Fruit fly (Drosophila melanogaster) whole organism, embryonic: ENCODE results near the gene stumps.

Experiments used
- Aef1 ChIP-seq: fragments of 200-800 bp; sonication (Bioruptor generic); IDR thresholded peaks from 3 replicates; pipeline ENCODE4 v1.3.6; 2022; ENCODE audit warnings: missing biosample characterization, missing genetic modification characterization
- Blimp-1 ChIP-seq: fragments of 200-800 bp; sonication (Bioruptor generic); optimal IDR thresholded peaks from 3 replicates; lab custom pipeline; 2018; ENCODE audit warnings: missing biosample characterization, missing genetic modification characterization, mild to moderate bottlenecking, moderate library complexity, missing genetic modification reagents
- CG12769 ChIP-seq: fragments of 200-800 bp; sonication (Bioruptor generic); optimal IDR thresholded peaks from 2 replicates; lab custom pipeline; 2019; ENCODE audit warnings: missing biosample characterization, mild to moderate bottlenecking, missing genetic modification characterization, moderate library complexity
- CG15073 ChIP-seq: fragments of 200-800 bp; sonication (Bioruptor generic); optimal IDR thresholded peaks from 2 replicates; lab custom pipeline; 2016; ENCODE audit warnings: missing biosample characterization, missing genetic modification characterization
- CG15514 ChIP-seq: fragments of 200-800 bp; sonication (Bioruptor generic); optimal IDR thresholded peaks from 3 replicates; lab custom pipeline; 2017; ENCODE audit warnings: missing biosample characterization, missing genetic modification characterization, mild to moderate bottlenecking, moderate library complexity, missing genetic modification reagents
- CG2678 ChIP-seq: fragments of 200-800 bp; sonication (Bioruptor generic); optimal IDR thresholded peaks from 3 replicates; lab custom pipeline; 2019; ENCODE audit warnings: missing biosample characterization, mild to moderate bottlenecking, missing genetic modification characterization, moderate library complexity
- CG3065 ChIP-seq: fragments of 200-800 bp; sonication (Bioruptor generic); optimal IDR thresholded peaks from 2 replicates; lab custom pipeline; 2016; ENCODE audit warnings: missing biosample characterization, missing genetic modification characterization
- CG32772 ChIP-seq: fragments of 200-800 bp; sonication (Bioruptor generic); IDR thresholded peaks from 2 replicates; pipeline ENCODE4 v1.3.6; 2022; ENCODE audit warnings: missing biosample characterization, missing genetic modification characterization
- CG3281 ChIP-seq: fragments of 200-800 bp; sonication (Bioruptor generic); optimal IDR thresholded peaks from 3 replicates; lab custom pipeline; 2017; ENCODE audit warnings: missing biosample characterization, mild to moderate bottlenecking, missing genetic modification characterization
- CG3726 ChIP-seq: fragments of 200-800 bp; sonication (Bioruptor generic); IDR thresholded peaks from 3 replicates; pipeline ENCODE4, ENCODE4 v1.3.6; 2022; ENCODE audit warnings: missing biosample characterization, missing genetic modification characterization
- CG4404 ChIP-seq: fragments of 200-800 bp; sonication (Bioruptor generic); IDR thresholded peaks from 2 replicates; pipeline ENCODE4 v1.3.6; 2022; ENCODE audit warnings: missing biosample characterization, missing genetic modification characterization
- CG6175 ChIP-seq: fragments of 200-800 bp; sonication (Bioruptor generic); IDR thresholded peaks from 3 replicates; pipeline ENCODE4 v1.3.6; 2022; ENCODE audit warnings: missing biosample characterization, missing genetic modification characterization
- CG7963 ChIP-seq: fragments of 200-800 bp; sonication (Bioruptor generic); IDR thresholded peaks from 3 replicates; pipeline ENCODE4 v1.3.6; 2022; ENCODE audit warnings: missing biosample characterization, missing genetic modification characterization; ENCODE audit not compliant: partially characterized antibody
- GATAe ChIP-seq: fragments of 200-800 bp; sonication (Bioruptor generic); conservative IDR thresholded peaks from 2 replicates; pipeline ENCODE4 v1.3.6; 2022; ENCODE audit warnings: missing biosample characterization, missing genetic modification characterization
- Gsc ChIP-seq: fragments of 200-800 bp; sonication (Bioruptor generic); IDR thresholded peaks from 2 replicates; pipeline ENCODE4 v1.3.6; 2022; ENCODE audit warnings: missing biosample characterization, missing genetic modification characterization
- H2.0 ChIP-seq: fragments of 200-800 bp; sonication (Bioruptor generic); IDR thresholded peaks from 2 replicates; pipeline ENCODE4 v1.3.6; 2022; ENCODE audit warnings: missing biosample characterization, missing genetic modification characterization
- HLHmδ ChIP-seq: fragments of 200-800 bp; sonication (Bioruptor generic); optimal IDR thresholded peaks from 2 replicates; lab custom pipeline; 2018; ENCODE audit warnings: missing biosample characterization, mild to moderate bottlenecking, missing genetic modification characterization, moderate library complexity
- NC2α ChIP-seq: fragments of 200-800 bp; sonication (Bioruptor generic); optimal IDR thresholded peaks from 2 replicates; lab custom pipeline; 2016; ENCODE audit warnings: missing biosample characterization, missing genetic modification characterization
- Oaz ChIP-seq: fragments of 200-800 bp; sonication (Bioruptor generic); IDR thresholded peaks from 2 replicates; pipeline ENCODE4 v1.3.6; 2022; ENCODE audit warnings: missing biosample characterization, missing genetic modification characterization
- Oli ChIP-seq: fragments of 200-800 bp; sonication (Bioruptor generic); optimal IDR thresholded peaks from 2 replicates; lab custom pipeline; 2018; ENCODE audit warnings: missing biosample characterization, mild to moderate bottlenecking, missing genetic modification characterization, moderate library complexity
- ab ChIP-seq: fragments of 200-800 bp; sonication (Bioruptor generic); optimal IDR thresholded peaks from 2 replicates; lab custom pipeline; 2016; ENCODE audit warnings: missing biosample characterization, missing genetic modification characterization
- crc ChIP-seq: fragments of 200-800 bp; sonication (Bioruptor generic); optimal IDR thresholded peaks from 2 replicates; lab custom pipeline; 2016; ENCODE audit warnings: missing biosample characterization, missing genetic modification characterization
- eyg ChIP-seq: fragments of 200-800 bp; sonication (Bioruptor generic); optimal IDR thresholded peaks from 3 replicates; lab custom pipeline; 2016; ENCODE audit warnings: missing biosample characterization, missing genetic modification characterization
- fru ChIP-seq: fragments of >200 bp; optimal IDR thresholded peaks from 2 replicates; lab custom pipeline; 2017
- gsb ChIP-seq: fragments of 200-800 bp; sonication (Bioruptor generic); IDR thresholded peaks from 2 replicates; pipeline ENCODE4 v1.3.6; 2022; ENCODE audit warnings: missing biosample characterization, missing genetic modification characterization
- her ChIP-seq: fragments of 200-800 bp; sonication (Bioruptor generic); optimal IDR thresholded peaks from 2 replicates; lab custom pipeline; 2016; ENCODE audit warnings: missing biosample characterization, missing genetic modification characterization
- kah ChIP-seq: fragments of 200-800 bp; sonication (Bioruptor generic); optimal IDR thresholded peaks from 2 replicates; lab custom pipeline; 2018; ENCODE audit warnings: missing biosample characterization, mild to moderate bottlenecking, missing genetic modification characterization
- mld ChIP-seq: fragments of 200-800 bp; sonication (Bioruptor generic); IDR thresholded peaks from 3 replicates; pipeline ENCODE4 v1.3.6; 2022; ENCODE audit warnings: missing biosample characterization, missing genetic modification characterization; ENCODE audit not compliant: partially characterized antibody
- nerfin-1 ChIP-seq: fragments of 200-800 bp; sonication (Bioruptor generic); optimal IDR thresholded peaks from 3 replicates; lab custom pipeline; 2019; ENCODE audit warnings: missing biosample characterization, mild to moderate bottlenecking, missing genetic modification characterization, moderate library complexity
- nerfin-2 ChIP-seq: fragments of 200-800 bp; sonication (Bioruptor generic); IDR thresholded peaks from 2 replicates; pipeline ENCODE4 v1.3.6; 2022; ENCODE audit warnings: missing biosample characterization, missing genetic modification characterization; ENCODE audit not compliant: partially characterized antibody
- prd ChIP-seq, 3 experiments: fragments of >200 bp in 2 of 3; fragments of 200-800 bp in 1 of 3; sonication (Bioruptor generic) in 1 of 3; optimal IDR thresholded peaks in 2 of 3; IDR thresholded peaks in 1 of 3; 2 replicates in 2 of 3; 3 replicates in 1 of 3; pipeline versions ENCODE4 v1.3.6 to Lab custom; 2017 to 2022; ENCODE audit warnings: missing biosample characterization in 1 of 3, missing genetic modification characterization in 1 of 3
- sc ChIP-seq, 3 experiments: fragments of >200 bp in 2 of 3; fragments of 200-800 bp in 1 of 3; sonication (Bioruptor generic) in 1 of 3; optimal IDR thresholded peaks; 2 replicates in 2 of 3; 3 replicates in 1 of 3; lab custom pipeline; 2017; ENCODE audit warnings: mild to moderate bottlenecking in 1 of 3, missing biosample characterization in 1 of 3, missing genetic modification characterization in 1 of 3, missing genetic modification reagents in 1 of 3
- sd ChIP-seq: fragments of 200-800 bp; sonication (Bioruptor generic); optimal IDR thresholded peaks from 3 replicates; lab custom pipeline; 2018; ENCODE audit warnings: missing biosample characterization, mild to moderate bottlenecking, missing genetic modification characterization, moderate library complexity
- sens ChIP-seq: fragments of 200-800 bp; sonication (Bioruptor generic); peaks from one replicate; lab custom pipeline; 2016; ENCODE audit warnings: missing biosample characterization, missing genetic modification characterization
- slbo ChIP-seq: fragments of 200-800 bp; sonication (Bioruptor generic); IDR thresholded peaks from 2 replicates; pipeline ENCODE4 v1.3.6; 2022; ENCODE audit warnings: missing biosample characterization, missing genetic modification characterization
- so ChIP-seq: fragments of 200-800 bp; sonication (Bioruptor generic); IDR thresholded peaks from 3 replicates; pipeline ENCODE4 v1.3.6; 2022; ENCODE audit warnings: missing biosample characterization, missing genetic modification characterization
- sob ChIP-seq: fragments of 200-800 bp; sonication (Bioruptor generic); IDR thresholded peaks from 2 replicates; pipeline ENCODE4 v1.3.6; 2022; ENCODE audit warnings: missing biosample characterization, missing genetic modification characterization
- ssp ChIP-seq: fragments of 200-800 bp; sonication (Bioruptor generic); IDR thresholded peaks from 2 replicates; pipeline ENCODE4 v1.3.6; 2022; ENCODE audit warnings: missing biosample characterization, missing genetic modification characterization
- stc ChIP-seq: fragments of 200-800 bp; sonication (Bioruptor generic); IDR thresholded peaks from 2 replicates; pipeline ENCODE4 v1.3.6; 2022; ENCODE audit warnings: missing biosample characterization, missing genetic modification characterization
- stwl ChIP-seq: fragments of 200-800 bp; sonication (Bioruptor generic); optimal IDR thresholded peaks from 3 replicates; lab custom pipeline; 2018; ENCODE audit warnings: missing biosample characterization, mild to moderate bottlenecking, missing genetic modification characterization, moderate library complexity
- wdn ChIP-seq: fragments of 200-800 bp; sonication (Bioruptor generic); IDR thresholded peaks from 2 replicates; pipeline ENCODE4 v1.3.6; 2022; ENCODE audit warnings: missing biosample characterization, missing genetic modification characterization
- yki ChIP-seq: fragments of >200 bp; optimal IDR thresholded peaks from 3 replicates; lab custom pipeline; 2018
- z ChIP-seq: fragments of 200-800 bp; sonication (Bioruptor generic); IDR thresholded peaks from 3 replicates; pipeline ENCODE4 v1.3.6; 2022; ENCODE audit warnings: missing biosample characterization, missing genetic modification characterization

Gene stumps

dm6 chr3R:14590753-14591535, 13.9 kb downstream of the stumps start (continued):
- no peak for TF ChIP-seq Oaz (GFP tag; lab: Robert Waterston, UW)
- TF ChIP-seq CG15514 (GFP tag; lab: Kevin White, UChicago): no peak
- TF ChIP-seq z: 0 out of 3 replicates have a peak, but pooled peaks have one; percentile 53
- TF ChIP-seq Aef1 (GFP tag; lab: Robert Waterston, UW): peak; percentile 19; the same call in 1 of the 3 replicates
- TF ChIP-seq CG15073 (GFP tag; lab: Kevin White, UChicago): peak; percentile 48
- peak; percentile 93 for TF ChIP-seq sens
- no peak for TF ChIP-seq prd (optimal IDR thresholded peaks at IDR 0.05; lab: Kevin White, UChicago)
- TF ChIP-seq prd (GFP tag; IDR thresholded peaks at IDR 0.05; lab: Robert Waterston, UW): peak; percentile 90
- peak; percentile 76 for TF ChIP-seq stc
- TF ChIP-seq CG4404: peak; percentile 91
- TF ChIP-seq CG3281 (GFP tag; lab: Kevin White, UChicago): peak; percentile 41
- no peak for TF ChIP-seq slbo
- no peak for TF ChIP-seq CG3065 (GFP tag; lab: Kevin White, UChicago)
- TF ChIP-seq kah (GFP tag; lab: Kevin White, UChicago): peak; percentile 54
- TF ChIP-seq HLHmδ: peak; percentile 54
- TF ChIP-seq gsb (GFP tag; lab: Robert Waterston, UW): no peak
- TF ChIP-seq Oli (tag; lab: Kevin White, UChicago): peak; percentile 90
- peak; percentile 73 for TF ChIP-seq ssp (GFP tag; lab: Robert Waterston, UW)
- no peak for TF ChIP-seq sob (GFP tag; lab: Robert Waterston, UW)
- no peak for TF ChIP-seq GATAe (GFP tag; lab: Robert Waterston, UW)
- peak; percentile 87 for TF ChIP-seq CG2678 (tag; lab: Kevin White, UChicago)
- no peak for TF ChIP-seq CG12769 (tag; lab: Kevin White, UChicago)
- no peak for TF ChIP-seq NC2α (GFP tag; lab: Kevin White, UChicago)
- TF ChIP-seq her (GFP tag; lab: Kevin White, UChicago): no peak
- TF ChIP-seq Gsc: peak; percentile 58
- no peak for TF ChIP-seq CG7963
- peak; percentile 60 for TF ChIP-seq CG32772 (GFP tag; lab: Robert Waterston, UW)
- TF ChIP-seq so (GFP tag; lab: Robert Waterston, UW): peak; percentile 77; the same call in 2 of the 3 replicates
- no peak for TF ChIP-seq mld (GFP tag; lab: Robert Waterston, UW)
- TF ChIP-seq H2.0: 0 out of 2 replicates have a peak, but pooled peaks have one; percentile 29
- no peak for TF ChIP-seq nerfin-2 (GFP tag; lab: Robert Waterston, UW)
- peak; percentile 40 for TF ChIP-seq sd (tag; lab: Kevin White, UChicago)
- TF ChIP-seq yki (lab: Kevin White, UChicago): no peak
- TF ChIP-seq sc (optimal IDR thresholded peaks at IDR 0.05; lab: Kevin White, UChicago): no peak
- TF ChIP-seq sc (GFP tag; optimal IDR thresholded peaks at IDR 0.05; lab: Kevin White, UChicago): peak; percentile 93
- TF ChIP-seq CG3726 (GFP tag; lab: Robert Waterston, UW): 0 out of 3 replicates have a peak, but pooled peaks have one; percentile 45
- TF ChIP-seq eyg (GFP tag; lab: Kevin White, UChicago): no peak
- no peak for TF ChIP-seq ab (GFP tag; lab: Kevin White, UChicago)
- TF ChIP-seq wdn (GFP tag; lab: Robert Waterston, UW): no peak
- no peak for TF ChIP-seq fru (lab: Kevin White, UChicago)
- TF ChIP-seq stwl (tag; lab: Kevin White, UChicago): peak; percentile 65
- peak; percentile 73 for TF ChIP-seq nerfin-1 (tag; lab: Kevin White, UChicago)
- TF ChIP-seq CG6175 (GFP tag; lab: Robert Waterston, UW): no peak
- peak; percentile 90 for TF ChIP-seq Blimp-1 (GFP tag; lab: Kevin White, UChicago)
- TF ChIP-seq crc (GFP tag; lab: Kevin White, UChicago): no peak
